Worm (Caenorhabditis elegans) whole organism, early embryonic: ENCODE measurements around the gene srd-51.
A peak's percentile ranks its signal among the peaks of the same experiment; 100 is the strongest.

Experiments used
- B0310.2 ChIP-seq: sonication (generic microtip); optimal IDR thresholded peaks from 2 replicates; lab custom pipeline; 2016; ENCODE audit warnings: mild to moderate bottlenecking, missing genetic modification characterization, missing compliant biosample characterization
- F13C5.2 ChIP-seq: sonication (generic microtip); optimal IDR thresholded peaks from 2 replicates; lab custom pipeline; 2017; ENCODE audit warnings: mild to moderate bottlenecking, missing genetic modification characterization, inconsistent platforms, missing compliant biosample characterization
- aly-1 ChIP-seq: sonication (generic microtip); optimal IDR thresholded peaks from 2 replicates; lab custom pipeline; 2016; ENCODE audit warnings: missing genetic modification characterization, missing compliant biosample characterization
- ama-1 ChIP-seq: fragments of 150-350 bp; optimal IDR thresholded peaks from 2 replicates; lab custom pipeline; 2014
- ceh-13 ChIP-seq: fragments of 200-800 bp; sonication (Bioruptor generic); optimal IDR thresholded peaks from 2 replicates; lab custom pipeline; 2018; ENCODE audit warnings: mild to moderate bottlenecking, missing genetic modification characterization, missing compliant biosample characterization
- ceh-36 ChIP-seq: sonication (generic microtip); optimal IDR thresholded peaks from 2 replicates; lab custom pipeline; 2016; ENCODE audit warnings: missing genetic modification characterization, inconsistent platforms, missing compliant biosample characterization
- ets-7 ChIP-seq: sonication (generic microtip); optimal IDR thresholded peaks from 2 replicates; lab custom pipeline; 2016; ENCODE audit warnings: missing genotype, missing genetic modification characterization, missing compliant biosample characterization
- flt-1 ChIP-seq: fragments of 200-800 bp; sonication (Bioruptor generic); IDR thresholded peaks from 2 replicates; pipeline ENCODE4 v1.3.6; 2022; ENCODE audit warnings: missing genetic modification characterization, missing compliant biosample characterization
- hmbx-1 ChIP-seq: sonication (generic microtip); optimal IDR thresholded peaks from 2 replicates; lab custom pipeline; 2016; ENCODE audit warnings: mild to moderate bottlenecking, missing genetic modification characterization, missing compliant biosample characterization
- hmg-4 ChIP-seq: fragments of 200-800 bp; sonication (Bioruptor generic); optimal IDR thresholded peaks from 2 replicates; lab custom pipeline; 2018; ENCODE audit warnings: mild to moderate bottlenecking, missing genetic modification characterization, missing compliant biosample characterization
- hnd-1 ChIP-seq: sonication (generic microtip); optimal IDR thresholded peaks from 2 replicates; lab custom pipeline; 2016; ENCODE audit warnings: missing genetic modification characterization, missing compliant biosample characterization
- pes-1 ChIP-seq: fragments of 200-800 bp; sonication (Bioruptor generic); IDR thresholded peaks from 2 replicates; pipeline ENCODE4 v1.3.6; 2022; ENCODE audit warnings: missing genetic modification reagents, missing genetic modification characterization, missing compliant biosample characterization
- scrt-1 ChIP-seq: fragments of 200-800 bp; sonication (Bioruptor generic); IDR thresholded peaks from 2 replicates; pipeline ENCODE4 v1.3.6; 2022; ENCODE audit warnings: missing genetic modification characterization, missing compliant biosample characterization
- sea-1 ChIP-seq: fragments of 200-800 bp; sonication (Bioruptor generic); conservative IDR thresholded peaks from 2 replicates; pipeline ENCODE4 v1.3.6; 2022; ENCODE audit warnings: missing genetic modification characterization, missing compliant biosample characterization
- tbx-11 ChIP-seq: fragments of 200-800 bp; sonication (Bioruptor generic); IDR thresholded peaks from 2 replicates; pipeline ENCODE4 v1.3.6; 2022; ENCODE audit warnings: missing genetic modification characterization, missing compliant biosample characterization
- tbx-37 ChIP-seq: fragments of 200-800 bp; sonication (Bioruptor generic); conservative IDR thresholded peaks from 2 replicates; pipeline ENCODE4 v1.3.6; 2022; ENCODE audit warnings: missing genetic modification reagents, missing genetic modification characterization, missing compliant biosample characterization
- tra-4 ChIP-seq: sonication (generic microtip); optimal IDR thresholded peaks from 2 replicates; lab custom pipeline; 2017; ENCODE audit warnings: missing genetic modification characterization, missing compliant biosample characterization

The srd-51 gene

DNA sequence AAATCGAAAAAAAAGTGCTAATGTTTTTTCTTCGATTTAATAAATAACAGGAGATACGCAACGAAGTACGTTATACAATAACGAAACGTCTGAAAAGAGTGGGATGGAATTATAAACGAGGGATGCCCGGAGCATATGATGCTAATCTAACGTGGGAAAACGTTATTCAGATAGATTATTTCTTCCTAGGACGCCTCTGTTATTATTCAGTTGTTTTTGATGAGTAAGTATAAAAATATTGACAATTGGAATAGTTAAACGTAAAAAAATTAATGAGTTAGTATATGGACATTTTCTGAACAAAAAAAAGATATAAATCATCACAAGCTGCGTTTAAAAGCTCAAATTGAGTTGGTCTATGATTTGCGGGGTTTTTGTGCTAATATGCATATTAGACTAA lies at the start of gene srd-51:
TSS of gene srd-51 (minus strand) at position 101 of the 400 bp plus-strand sequence.
- TF ChIP-seq hmg-4 (GFP tag; lab: Kevin White, UChicago) (no peak), aly-1 (no peak), scrt-1 (GFP tag; lab: Robert Waterston, UW) (no peak), tbx-37 (GFP tag; lab: Robert Waterston, UW) (no peak), tra-4 (tag; lab: Kevin White, UChicago) (no peak), ceh-36 (tag; lab: Kevin White, UChicago) (no peak), sea-1 (GFP tag; lab: Robert Waterston, UW) (no peak), F13C5.2 (no peak), B0310.2 (tag; lab: Kevin White, UChicago) (no peak), pes-1 (GFP tag; lab: Robert Waterston, UW) (no peak), hnd-1 (tag; lab: Kevin White, UChicago) (no peak), ceh-13 (no peak), flt-1 (GFP tag; lab: Robert Waterston, UW) (no peak), hmbx-1 (no peak), ets-7 (tag; lab: Kevin White, UChicago) (no peak), tbx-11 (GFP tag; lab: Robert Waterston, UW) (no peak), ama-1 (lab: Kevin White, UChicago) (no peak)

DNA sequence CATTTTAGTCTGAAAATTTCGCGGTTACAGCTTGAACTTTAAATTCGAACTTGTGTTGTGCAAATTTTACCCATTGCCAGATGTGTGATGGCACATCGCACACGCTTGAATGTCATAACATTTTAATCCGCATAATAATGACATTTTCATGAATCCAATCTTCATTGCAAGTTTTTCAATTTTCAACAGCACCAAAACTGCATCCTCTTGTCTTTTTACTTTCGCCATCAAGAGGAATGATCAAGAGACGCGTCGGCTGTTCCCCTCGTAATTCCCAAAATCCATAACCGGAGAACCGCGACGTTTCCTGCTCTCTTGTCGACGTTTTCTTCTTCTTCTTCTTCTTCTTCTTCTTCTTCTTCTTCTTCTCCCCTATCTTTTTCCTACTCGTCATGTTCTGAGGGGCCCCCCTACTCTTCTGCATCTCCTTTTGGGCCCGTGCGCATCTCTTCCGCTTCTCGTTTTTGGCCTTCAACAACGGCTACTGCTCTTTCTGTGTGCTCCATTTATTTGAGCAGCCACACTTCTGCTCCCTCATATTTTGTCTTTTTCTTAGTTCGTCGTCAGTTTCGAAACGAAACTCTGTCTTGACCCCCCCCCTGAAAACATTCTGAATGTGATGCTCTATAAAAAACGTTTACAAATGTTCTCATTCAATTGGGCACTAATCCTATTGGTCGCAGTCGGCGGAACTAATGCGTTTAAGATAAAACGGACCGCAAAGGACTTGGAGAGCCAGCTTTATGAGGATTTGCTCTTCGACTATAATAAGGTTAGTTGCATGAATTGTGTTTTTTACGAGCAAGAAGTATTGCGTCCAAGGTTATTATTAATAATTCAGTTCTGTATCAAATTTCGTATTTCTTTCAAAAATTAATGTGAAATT lies 48.0 kb upstream of the srd-51 start, which contains the start of gene acr-12:
TSS of gene acr-12 (plus strand) at position 430 of the 886 bp plus-strand sequence.
- TF ChIP-seq hmg-4 (GFP tag; lab: Kevin White, UChicago) (peak; percentile 16), tbx-11 (GFP tag; lab: Robert Waterston, UW) (no peak)

DNA sequence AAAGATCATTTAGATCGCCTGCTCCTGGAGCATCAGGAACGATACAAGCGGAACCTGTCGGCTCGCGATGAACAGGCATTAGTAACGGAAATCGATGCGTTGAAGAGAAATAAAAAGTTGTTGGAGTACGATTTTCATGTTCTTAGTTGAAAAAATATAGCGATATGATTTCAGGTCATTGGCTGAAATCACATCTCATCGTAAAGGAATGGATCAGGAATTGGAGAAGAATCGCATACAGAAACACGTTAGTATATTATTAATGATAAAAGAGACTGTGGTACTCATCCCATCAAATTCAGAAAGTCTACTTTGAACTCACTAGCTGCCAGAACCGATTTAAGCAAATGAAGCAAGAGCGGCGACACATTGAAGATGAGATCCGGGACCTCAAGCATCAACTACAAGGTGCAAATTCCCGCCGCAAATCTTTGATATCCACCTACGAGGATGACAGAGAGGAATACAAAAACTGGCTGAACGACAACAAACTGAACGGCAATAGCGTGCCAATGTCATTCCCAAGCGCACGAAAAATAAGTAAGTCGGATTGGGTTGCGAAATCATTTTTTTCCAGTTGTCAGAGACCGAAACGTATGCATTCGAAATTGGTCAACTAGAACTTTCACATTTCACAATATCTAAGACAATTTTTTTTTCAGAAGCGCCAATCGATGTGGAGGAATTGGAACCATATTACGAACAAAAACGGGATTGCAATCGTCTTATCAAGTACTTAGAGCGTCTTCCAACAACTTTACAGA lies 45.5 kb upstream of the srd-51 start:
- no peak for TF ChIP-seq pes-1 (GFP tag; lab: Robert Waterston, UW)
- no peak for TF ChIP-seq tra-4 (tag; lab: Kevin White, UChicago)
- no peak for TF ChIP-seq hmg-4 (GFP tag; lab: Kevin White, UChicago)
- TF ChIP-seq ceh-13 = no peak
- no peak for TF ChIP-seq tbx-11 (GFP tag; lab: Robert Waterston, UW)
- TF ChIP-seq B0310.2 (tag; lab: Kevin White, UChicago) = no peak
- TF ChIP-seq F13C5.2 = no peak
- TF ChIP-seq ama-1 (lab: Kevin White, UChicago) = no peak
- TF ChIP-seq aly-1 = no peak
- TF ChIP-seq sea-1 (GFP tag; lab: Robert Waterston, UW) = no peak
- no peak for TF ChIP-seq tbx-37 (GFP tag; lab: Robert Waterston, UW)
- no peak for TF ChIP-seq flt-1 (GFP tag; lab: Robert Waterston, UW)
- TF ChIP-seq ceh-36 (tag; lab: Kevin White, UChicago) = no peak
- TF ChIP-seq hnd-1 (tag; lab: Kevin White, UChicago) = no peak
- TF ChIP-seq ets-7 (tag; lab: Kevin White, UChicago) = no peak
- TF ChIP-seq hmbx-1 = no peak
- TF ChIP-seq scrt-1 (GFP tag; lab: Robert Waterston, UW) = no peak

DNA sequence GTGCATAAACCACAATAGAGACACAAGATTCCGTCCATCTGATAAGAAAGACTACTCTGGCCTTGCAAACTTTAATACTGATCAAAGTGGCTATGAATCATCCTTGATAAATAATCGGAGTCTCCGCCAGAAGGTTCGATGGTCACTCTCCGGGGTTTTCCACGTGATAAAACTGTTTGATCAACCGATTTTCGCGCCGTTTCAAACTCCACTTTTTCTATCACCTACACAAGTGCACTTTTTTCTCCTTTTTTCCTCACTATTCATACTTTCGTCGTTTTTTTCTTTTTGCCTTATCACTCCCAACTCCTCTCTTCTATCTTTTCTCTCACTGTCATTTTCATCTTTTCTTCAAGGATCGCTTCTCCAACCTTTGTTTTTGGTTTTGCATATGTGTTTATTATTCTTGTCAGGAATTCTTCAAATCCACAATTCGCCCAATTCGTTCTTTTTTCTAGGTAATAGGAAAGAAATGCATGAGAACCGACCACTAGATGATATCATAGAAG lies 44.0 kb upstream of the srd-51 start, which contains the start of gene F18H3.4:
TSS of gene F18H3.4 (plus strand) at position 459 of the 509 bp plus-strand sequence.
- TF ChIP-seq sea-1 (GFP tag; lab: Robert Waterston, UW) (no peak), ceh-13 (no peak), aly-1 (no peak), ceh-36 (tag; lab: Kevin White, UChicago) (no peak), scrt-1 (GFP tag; lab: Robert Waterston, UW) (no peak), hmbx-1 (no peak)

DNA sequence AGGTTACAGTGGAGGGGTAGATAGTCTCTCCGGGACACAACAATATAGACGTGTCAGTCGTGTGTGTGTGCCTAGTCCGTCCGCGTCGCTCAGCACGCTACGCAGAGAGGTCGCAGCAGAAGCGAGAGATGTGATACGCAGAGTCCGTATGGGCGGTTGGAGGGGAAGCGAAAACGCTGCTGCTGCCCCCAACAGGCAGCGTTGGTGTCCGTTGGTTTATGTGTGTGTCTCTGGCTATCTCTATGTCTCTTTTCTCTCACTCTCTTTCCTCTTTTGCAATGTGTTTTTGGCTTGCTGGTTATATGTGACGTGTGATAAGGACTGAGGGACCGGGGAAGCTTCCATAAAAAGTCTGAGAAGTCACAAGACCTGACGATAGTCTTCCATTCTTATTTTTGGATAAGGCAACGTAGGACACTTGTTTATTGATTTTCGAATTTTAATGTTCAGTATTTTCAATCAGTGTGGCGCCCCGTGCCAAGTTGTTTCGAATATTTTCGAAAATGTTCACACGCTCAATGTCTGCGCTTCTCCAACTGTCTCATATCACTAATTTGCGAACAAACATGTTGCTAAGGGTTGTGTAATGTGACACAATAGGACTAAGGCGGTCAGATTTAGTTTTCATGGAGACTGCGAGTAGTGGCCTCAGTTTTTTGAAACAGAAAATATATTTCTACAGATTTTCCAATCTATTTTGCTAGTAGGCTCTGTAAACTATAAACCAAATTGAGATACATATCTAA lies 42.8 kb upstream of the srd-51 start, which contains the start of gene pab-2:
TSS of gene pab-2 (minus strand) at position 69 of the 746 bp plus-strand sequence.
- TF ChIP-seq hmbx-1 (no peak), flt-1 (GFP tag; lab: Robert Waterston, UW) (peak; percentile 24; the same call in 1 of the 2 replicates), ama-1 (lab: Kevin White, UChicago) (no peak), aly-1 (peak; percentile 72), pes-1 (GFP tag; lab: Robert Waterston, UW) (peak; percentile 48; the same call in 1 of the 2 replicates), ceh-36 (tag; lab: Kevin White, UChicago) (no peak), ets-7 (tag; lab: Kevin White, UChicago) (peak; percentile 44), B0310.2 (tag; lab: Kevin White, UChicago) (no peak), tbx-37 (GFP tag; lab: Robert Waterston, UW) (no peak), tbx-11 (GFP tag; lab: Robert Waterston, UW) (no peak), sea-1 (GFP tag; lab: Robert Waterston, UW) (no peak), scrt-1 (GFP tag; lab: Robert Waterston, UW) (0 out of 2 replicates have a peak, but pooled peaks have one; percentile 43), hnd-1 (tag; lab: Kevin White, UChicago) (no peak), F13C5.2 (peak; percentile 69), hmg-4 (GFP tag; lab: Kevin White, UChicago) (peak; percentile 87), tra-4 (tag; lab: Kevin White, UChicago) (no peak), ceh-13 (no peak)
